Worm (Caenorhabditis elegans): ENCODE results near the gene F07H5.10.
A peak's percentile ranks its signal among the peaks of the same experiment; 100 is the strongest.

Gene F07H5.10

DNA sequence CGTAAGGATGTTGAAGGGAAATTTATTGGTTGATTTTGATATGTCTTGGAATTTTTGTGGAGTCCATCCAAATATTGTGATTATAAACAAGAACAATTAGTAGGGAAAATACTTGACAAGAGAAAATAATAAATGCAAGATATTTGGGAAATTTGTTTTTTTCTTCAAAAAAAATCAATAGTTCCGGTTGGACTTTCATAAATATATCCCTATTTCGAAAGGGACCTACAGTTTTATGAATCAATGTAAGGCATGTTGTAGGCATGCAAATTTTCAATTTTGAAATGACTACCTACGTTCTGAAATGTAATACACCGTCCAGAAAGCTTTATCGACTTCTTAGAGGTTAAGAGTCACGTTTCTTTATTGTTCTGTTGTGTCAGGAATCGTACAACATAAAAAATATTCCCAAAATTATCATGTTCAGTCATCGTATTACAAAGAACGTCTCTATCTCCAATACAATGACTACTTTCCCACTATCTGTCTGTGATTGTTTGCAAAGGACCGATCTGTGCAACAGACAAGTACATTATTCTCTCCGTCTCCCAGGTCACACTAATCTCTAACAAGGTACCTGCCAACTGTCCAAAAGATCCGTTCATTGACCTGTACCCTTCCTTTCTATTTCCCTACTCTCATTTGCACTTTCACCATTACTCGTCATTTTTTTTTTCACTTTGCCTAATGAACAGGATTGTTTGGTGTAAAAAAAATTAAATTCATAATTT lies 18.4 kb downstream of the F07H5.10 start, which contains the start of gene F07H5.13 (continued):
- TF ChIP-seq zip-4 (GFP tag; optimal IDR thresholded peaks at IDR 0.05): peak; percentile 9
- peak; percentile 58 for TF ChIP-seq nhr-47 (tag; optimal IDR thresholded peaks at IDR 0.05)
- TF ChIP-seq nhr-19 (GFP tag; conservative IDR thresholded peaks at IDR 0.05): no peak; the same call in 1 of the 2 replicates
- TF ChIP-seq irx-1 (tag; optimal IDR thresholded peaks at IDR 0.05): peak; percentile 2
- TF ChIP-seq C34B4.2 (tag; optimal IDR thresholded peaks at IDR 0.05): no peak
- TF ChIP-seq nhr-85 (tag): peak; percentile 74

ce11 chrII:8788752-8789151 lies 19.6 kb downstream of the F07H5.10 start:
- peak; percentile 64 for TF ChIP-seq nhr-85 (tag)
- TF ChIP-seq sup-37 (GFP tag; optimal IDR thresholded peaks at IDR 0.05): no peak

DNA sequence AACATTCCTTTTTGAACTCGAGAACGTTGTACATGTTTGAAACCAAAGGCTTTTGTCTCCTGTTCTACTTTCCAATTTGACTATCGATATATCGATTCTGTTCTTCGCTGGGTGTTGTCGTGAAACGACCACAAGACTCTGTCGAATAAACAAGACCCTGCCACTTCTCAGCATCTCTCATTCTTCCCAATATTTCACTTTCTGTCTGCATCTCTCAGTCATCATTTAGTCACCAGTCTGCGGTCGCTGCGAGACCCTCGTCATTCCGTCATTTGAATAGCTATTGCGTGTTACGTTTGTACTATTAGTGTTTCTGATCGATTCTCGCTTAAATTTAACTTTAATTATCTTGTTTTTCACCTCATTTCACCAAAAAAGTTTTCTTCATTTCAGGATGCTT lies 21.0 kb downstream of the F07H5.10 start:
- TF ChIP-seq nhr-47 (tag; optimal IDR thresholded peaks at IDR 0.05) (peak; percentile 97), lin-14 (GFP tag; optimal IDR thresholded peaks at IDR 0.05) (peak; percentile 98), nhr-28 (tag; optimal IDR thresholded peaks at IDR 0.05) (peak; percentile 43), ets-5 (GFP tag; IDR thresholded peaks at IDR 0.05) (no peak), hlh-17 (GFP tag; optimal IDR thresholded peaks at IDR 0.05; ENCODE audit: borderline replicate concordance) (no peak), nhr-19 (GFP tag; conservative IDR thresholded peaks at IDR 0.05) (peak; percentile 96), egl-13 (tag; optimal IDR thresholded peaks at IDR 0.05) (peak; percentile 93), aly-2 (tag; optimal IDR thresholded peaks at IDR 0.05) (peak; percentile 74), snu-23 (GFP tag; optimal IDR thresholded peaks at IDR 0.05) (peak; percentile 99), fkh-10 (GFP tag; optimal IDR thresholded peaks at IDR 0.05) (peak; percentile 75), tlp-1 (tag; optimal IDR thresholded peaks at IDR 0.05) (no peak), elt-3 (tag; optimal IDR thresholded peaks at IDR 0.05) (peak in 3 of 6 experiments; percentile 83 to 94 (median 86)), jun-1 (tag; optimal IDR thresholded peaks at IDR 0.05) (peak; percentile 96), pag-3 (tag; optimal IDR thresholded peaks at IDR 0.05; ENCODE audit: borderline replicate concordance, insufficient read depth) (no peak), aha-1 (tag; optimal IDR thresholded peaks at IDR 0.05) (peak; percentile 7), nhr-71 (tag; optimal IDR thresholded peaks at IDR 0.05) (peak; percentile 99), tbx-2 (tag; optimal IDR thresholded peaks at IDR 0.05) (peak; percentile 98), sup-37 (GFP tag; optimal IDR thresholded peaks at IDR 0.05) (peak; percentile 79), hpl-2 (GFP tag; optimal IDR thresholded peaks at IDR 0.05) (peak; percentile 86), dpl-1 (GFP tag; optimal IDR thresholded peaks at IDR 0.05) (peak; percentile 77 to 83 (median 81)), vab-15 (tag; optimal IDR thresholded peaks at IDR 0.05) (peak; percentile 87), mab-9 (GFP tag; IDR thresholded peaks at IDR 0.05) (peak; percentile 91), nhr-90 (tag; optimal IDR thresholded peaks at IDR 0.05; ENCODE audit: poor library complexity) (peak; percentile 97), ceh-8 (GFP tag; optimal IDR thresholded peaks at IDR 0.05) (peak; percentile 94), nhr-84 (tag; optimal IDR thresholded peaks at IDR 0.05) (no peak), efl-1 (optimal IDR thresholded peaks at IDR 0.05) (peak; percentile 90 to 93), efl-1 (GFP tag; optimal IDR thresholded peaks at IDR 0.05 in 1 of 2) (peak; percentile 78 to 98), xbp-1 (tag; optimal IDR thresholded peaks at IDR 0.05) (peak; percentile 96), unc-86 (tag; optimal IDR thresholded peaks at IDR 0.05) (peak; percentile 97), mef-2 (tag; optimal IDR thresholded peaks at IDR 0.05) (peak; percentile 66), ces-1 (GFP tag; optimal IDR thresholded peaks at IDR 0.05) (no peak), ceh-88 (GFP tag; IDR thresholded peaks at IDR 0.05) (peak; percentile 92), zag-1 (tag; optimal IDR thresholded peaks at IDR 0.05) (peak; percentile 5), unc-98 (GFP tag; IDR thresholded peaks at IDR 0.05) (no peak), irx-1 (tag; optimal IDR thresholded peaks at IDR 0.05) (peak; percentile 94), grh-1 (GFP tag; IDR thresholded peaks at IDR 0.05) (peak; percentile 95), snpc-4 (tag; optimal IDR thresholded peaks at IDR 0.05) (peak; percentile 68), hlh-4 (tag; optimal IDR thresholded peaks at IDR 0.05) (no peak), nhr-76 (tag; optimal IDR thresholded peaks at IDR 0.05) (no peak), lir-3 (tag; optimal IDR thresholded peaks at IDR 0.05; ENCODE audit: poor library complexity) (peak; percentile 90), blmp-1 (tag; optimal IDR thresholded peaks at IDR 0.05) (peak; percentile 86), C16A3.4 (tag; optimal IDR thresholded peaks at IDR 0.05) (peak; percentile 93), swsn-7 (tag; optimal IDR thresholded peaks at IDR 0.05) (peak; percentile 98), lin-15B (tag; optimal IDR thresholded peaks at IDR 0.05) (peak; percentile 23)
